Fruit fly (Drosophila melanogaster): Measurements from ENCODE around the gene CG18094.

The CG18094 gene

dm6 chr2L:19489997-19490461, at the start of gene CG18094, which contains the start of gene CG10194 (continued):
- TF ChIP-seq Bteb2 (GFP tag; optimal IDR thresholded peaks at IDR 0.05) (peak; percentile 17), Dek (tag; optimal IDR thresholded peaks at IDR 0.05) (peak; percentile 25), E2f1 (GFP tag; IDR thresholded peaks at IDR 0.05) (0 out of 2 replicates have a peak, but pooled peaks have one; percentile 24), prd (optimal IDR thresholded peaks at IDR 0.05) (no peak), prd (GFP tag; IDR thresholded peaks at IDR 0.05) (peak; percentile 51; the same call in 2 of the 3 replicates), CG9437 (GFP tag; optimal IDR thresholded peaks at IDR 0.05) (peak; percentile 28), Elba2 (GFP tag; optimal IDR thresholded peaks at IDR 0.05) (no peak), CG12942 (GFP tag; optimal IDR thresholded peaks at IDR 0.05) (no peak), Aef1 (GFP tag; IDR thresholded peaks at IDR 0.05) (0 out of 3 replicates have a peak, but pooled peaks have one; percentile 31), Dbx (GFP tag; IDR thresholded peaks at IDR 0.05) (0 out of 3 replicates have a peak, but pooled peaks have one; percentile 35), Poxn (GFP tag; IDR thresholded peaks at IDR 0.05) (no peak), CG17802 (tag; optimal IDR thresholded peaks at IDR 0.05) (no peak), Opbp (GFP tag; IDR thresholded peaks at IDR 0.05; ENCODE audit: partially characterized antibody) (no peak), dmrt99B (tag; optimal IDR thresholded peaks at IDR 0.05) (no peak), Fer2 (tag; optimal IDR thresholded peaks at IDR 0.05) (no peak), Tbp (GFP tag; optimal IDR thresholded peaks at IDR 0.05) (no peak), sim (GFP tag; IDR thresholded peaks at IDR 0.05) (no peak), sisA (GFP tag; IDR thresholded peaks at IDR 0.05) (no peak), Taf1 (GFP tag; IDR thresholded peaks at IDR 0.05) (no peak), CoRest (tag; optimal IDR thresholded peaks at IDR 0.05) (no peak), zfh2 (GFP tag; optimal IDR thresholded peaks at IDR 0.05) (no peak), dm (GFP tag; optimal IDR thresholded peaks at IDR 0.05) (no peak), CG11085 (GFP tag; IDR thresholded peaks at IDR 0.05) (no peak), Mes4 (GFP tag; optimal IDR thresholded peaks at IDR 0.05) (no peak), HLH54F (GFP tag; optimal IDR thresholded peaks at IDR 0.05) (no peak)

- TF ChIP-seq CG8388 (GFP tag; optimal IDR thresholded peaks at IDR 0.05) (peak; percentile 93), CG17328 (GFP tag; IDR thresholded peaks at IDR 0.05) (no peak)
These were observed 49.8 kb upstream of the CG18094 start for dm6 chr2L:19440285-19440684.

DNA sequence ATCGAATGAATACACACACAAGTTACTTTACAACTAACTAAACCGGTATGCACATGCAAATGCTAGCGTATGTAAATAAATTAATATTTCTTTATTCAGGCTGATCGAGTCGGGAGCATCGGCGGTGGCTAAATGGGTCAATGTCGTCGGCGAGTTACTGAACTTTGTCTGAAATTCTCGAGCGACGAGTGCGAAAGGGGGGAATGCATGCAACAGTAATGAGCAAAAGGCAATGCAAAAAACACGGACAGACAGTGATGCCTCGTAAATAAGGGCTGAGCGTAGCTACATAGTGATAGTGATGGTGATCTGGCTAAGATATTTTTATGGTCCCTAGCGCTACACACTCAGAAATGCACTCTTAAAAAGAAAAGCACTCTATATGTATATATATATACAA, 49.3 kb upstream of the CG18094 start:
- TF ChIP-seq pb (GFP tag; optimal IDR thresholded peaks at IDR 0.05) (no peak), Rfx (GFP tag; IDR thresholded peaks at IDR 0.05) (no peak), Mrtf (GFP tag; IDR thresholded peaks at IDR 0.05) (no peak), crol (GFP tag; IDR thresholded peaks at IDR 0.05) (peak; percentile 20; the same call in 1 of the 2 replicates), HLHmδ (GFP tag; optimal IDR thresholded peaks at IDR 0.05) (no peak), trem (tag; optimal IDR thresholded peaks at IDR 0.05) (no peak), H2.0 (GFP tag; IDR thresholded peaks at IDR 0.05) (no peak), row (GFP tag; IDR thresholded peaks at IDR 0.05) (peak; percentile 38; the same call in 1 of the 3 replicates), CG43689 (GFP tag; IDR thresholded peaks at IDR 0.05) (no peak), ci (GFP tag; IDR thresholded peaks at IDR 0.05) (no peak), sens (GFP tag) (peak; percentile 10), cg (GFP tag; optimal IDR thresholded peaks at IDR 0.05) (no peak), CG9797 (GFP tag; optimal IDR thresholded peaks at IDR 0.05) (no peak), grau (tag; optimal IDR thresholded peaks at IDR 0.05) (peak; percentile 49), inv (GFP tag; IDR thresholded peaks at IDR 0.05; ENCODE audit: partially characterized antibody) (no peak), Dad (GFP tag; optimal IDR thresholded peaks at IDR 0.05) (no peak), lov (optimal IDR thresholded peaks at IDR 0.05) (no peak), lov (GFP tag; IDR thresholded peaks at IDR 0.05) (no peak), B-H1 (GFP tag; IDR thresholded peaks at IDR 0.05) (no peak), CG17385 (GFP tag; optimal IDR thresholded peaks at IDR 0.05) (no peak), Drgx (GFP tag; IDR thresholded peaks at IDR 0.05) (peak; percentile 26; the same call in 1 of the 2 replicates), CG2120 (GFP tag; optimal IDR thresholded peaks at IDR 0.05) (no peak), CG17612 (GFP tag; IDR thresholded peaks at IDR 0.05) (no peak), emc (GFP tag; optimal IDR thresholded peaks at IDR 0.05) (no peak), Lhr (GFP tag; optimal IDR thresholded peaks at IDR 0.05) (no peak)
